Worm (Caenorhabditis elegans) whole organism, L1 larva: ENCODE data around the gene str-68.

Experiments
- alr-1 ChIP-seq: fragments of 200-800 bp; sonication (Bioruptor generic); optimal IDR thresholded peaks from 2 replicates; lab custom pipeline; 2018; ENCODE audit warnings: borderline replicate concordance, mild to moderate bottlenecking, missing genetic modification characterization, missing compliant biosample characterization
- ama-1 ChIP-seq: fragments of 150-350 bp; optimal IDR thresholded peaks from 2 replicates; lab custom pipeline; 2014
- ceh-63 ChIP-seq: fragments of 200-800 bp; sonication (Bioruptor generic); optimal IDR thresholded peaks from 2 replicates; lab custom pipeline; 2018; ENCODE audit warnings: mild to moderate bottlenecking, missing genetic modification characterization, missing compliant biosample characterization
- ceh-8 ChIP-seq: fragments of 200-800 bp; sonication (Bioruptor generic); optimal IDR thresholded peaks from 2 replicates; lab custom pipeline; 2018; ENCODE audit warnings: mild to moderate bottlenecking, missing genetic modification characterization, moderate library complexity, missing compliant biosample characterization
- ceh-82 ChIP-seq, 3 experiments: fragments of 150-350 bp in 1 of 3; sonication (generic microtip) in 2 of 3; optimal IDR thresholded peaks; 2 replicates each; lab custom pipeline; 2014 to 2017; ENCODE audit warnings: missing biosample characterization in 3 of 3, missing genetic modification characterization in 3 of 3
- ceh-88 ChIP-seq: fragments of 200-800 bp; sonication (Bioruptor generic); IDR thresholded peaks from 2 replicates; pipeline ENCODE4 v1.3.6; 2022; ENCODE audit warnings: missing genetic modification characterization, missing compliant biosample characterization
- ces-1 ChIP-seq: fragments of 150-350 bp; optimal IDR thresholded peaks from 2 replicates; lab custom pipeline; 2014; ENCODE audit warnings: missing biosample characterization, missing genetic modification reagents, missing genetic modification characterization
- elt-2 ChIP-seq: sonication (generic microtip); optimal IDR thresholded peaks from 2 replicates; lab custom pipeline; 2016; ENCODE audit warnings: missing genetic modification characterization, mild to moderate bottlenecking, inconsistent platforms, missing compliant biosample characterization, missing genetic modification reagents
- elt-3 ChIP-seq, 6 experiments: fragments of 150-350 bp in 1 of 6; sonication (generic microtip); optimal IDR thresholded peaks; 2 replicates each; lab custom pipeline; 2017 to 2018; ENCODE audit warnings: missing biosample characterization in 6 of 6, missing genetic modification characterization in 6 of 6, inconsistent platforms in 1 of 6
- fkh-10 ChIP-seq: sonication (generic microtip); optimal IDR thresholded peaks from 2 replicates; lab custom pipeline; 2017; ENCODE audit warnings: missing biosample characterization, missing genetic modification reagents, missing genetic modification characterization
- fkh-8 ChIP-seq: sonication (generic microtip); optimal IDR thresholded peaks from 2 replicates; lab custom pipeline; 2016; ENCODE audit warnings: mild to moderate bottlenecking, missing genetic modification characterization, missing compliant biosample characterization
- fos-1 ChIP-seq: fragments of 150-350 bp; optimal IDR thresholded peaks from 2 replicates; lab custom pipeline; 2014; ENCODE audit warnings: missing biosample characterization, missing genetic modification characterization
- grh-1 ChIP-seq: fragments of 200-800 bp; sonication (Bioruptor generic); IDR thresholded peaks from 2 replicates; pipeline ENCODE4 v1.3.6; 2022; ENCODE audit warnings: missing genetic modification reagents, missing genetic modification characterization, missing compliant biosample characterization
- hlh-17 ChIP-seq: fragments of 200-800 bp; sonication (Bioruptor generic); optimal IDR thresholded peaks from 2 replicates; lab custom pipeline; 2018; ENCODE audit warnings: missing genetic modification characterization, mild to moderate bottlenecking, missing compliant biosample characterization, moderate library complexity, borderline replicate concordance
- hpl-2 ChIP-seq: fragments of 150-350 bp; optimal IDR thresholded peaks from 2 replicates; lab custom pipeline; 2014; ENCODE audit warnings: missing biosample characterization, missing genetic modification reagents, missing genetic modification characterization
- jun-1 ChIP-seq: fragments of 150-350 bp; optimal IDR thresholded peaks from 2 replicates; lab custom pipeline; 2014; ENCODE audit warnings: missing biosample characterization, missing genetic modification reagents, missing genetic modification characterization
- lin-15B ChIP-seq: fragments of 150-350 bp; sonication (generic microtip); optimal IDR thresholded peaks from 3 replicates; lab custom pipeline; 2014; ENCODE audit warnings: missing biosample characterization, missing genetic modification characterization
- lin-35 ChIP-seq, 2 experiments: fragments of 150-350 bp; optimal IDR thresholded peaks; 2 replicates each; lab custom pipeline; 2014; ENCODE audit warnings: missing biosample characterization in 2 of 2, missing genetic modification characterization in 2 of 2, missing genetic modification reagents in 2 of 2
- lin-39 ChIP-seq: fragments of 150-350 bp; optimal IDR thresholded peaks from 2 replicates; lab custom pipeline; 2014; ENCODE audit warnings: missing biosample characterization, missing genetic modification reagents, missing genetic modification characterization
- lsy-2 ChIP-seq, 2 experiments: fragments of 150-350 bp; optimal IDR thresholded peaks; 2 replicates each; lab custom pipeline; 2014; ENCODE audit warnings: missing biosample characterization in 2 of 2, missing genetic modification characterization in 2 of 2
- mab-9 ChIP-seq: fragments of 200-800 bp; sonication (Bioruptor generic); IDR thresholded peaks from 2 replicates; pipeline ENCODE4 v1.3.6; 2022; ENCODE audit warnings: missing genetic modification reagents, missing genetic modification characterization, missing compliant biosample characterization
- mdl-1 ChIP-seq, 2 experiments: fragments of 150-350 bp; optimal IDR thresholded peaks; 2 replicates each; lab custom pipeline; 2014 to 2017; ENCODE audit warnings: missing biosample characterization in 2 of 2, missing genetic modification characterization in 2 of 2, inconsistent platforms in 1 of 2
- mef-2 ChIP-seq: fragments of 150-350 bp; optimal IDR thresholded peaks from 2 replicates; lab custom pipeline; 2014; ENCODE audit warnings: missing biosample characterization, missing genetic modification characterization
- mep-1 ChIP-seq: fragments of 150-350 bp; optimal IDR thresholded peaks from 2 replicates; lab custom pipeline; 2014; ENCODE audit warnings: missing biosample characterization, missing genetic modification characterization
- nhr-11 ChIP-seq: fragments of 150-350 bp; optimal IDR thresholded peaks from 2 replicates; lab custom pipeline; 2014; ENCODE audit warnings: missing biosample characterization, missing genetic modification characterization
- nhr-19 ChIP-seq: fragments of 200-800 bp; sonication (Bioruptor generic); conservative IDR thresholded peaks from 2 replicates; pipeline ENCODE4 v1.3.6; 2022; ENCODE audit warnings: missing genetic modification characterization, missing compliant biosample characterization
- nhr-20 ChIP-seq: sonication (generic microtip); optimal IDR thresholded peaks from 2 replicates; lab custom pipeline; 2016; ENCODE audit warnings: mild to moderate bottlenecking, missing genetic modification characterization, missing compliant biosample characterization
- nhr-237 ChIP-seq: fragments of 150-350 bp; optimal IDR thresholded peaks from 2 replicates; lab custom pipeline; 2014; ENCODE audit warnings: missing biosample characterization, missing genetic modification characterization
- nhr-47 ChIP-seq: sonication (generic microtip); optimal IDR thresholded peaks from 2 replicates; lab custom pipeline; 2016; ENCODE audit warnings: mild to moderate bottlenecking, missing genetic modification characterization, moderate library complexity, missing compliant biosample characterization
- nhr-71 ChIP-seq: sonication (generic microtip); optimal IDR thresholded peaks from 2 replicates; lab custom pipeline; 2016; ENCODE audit warnings: mild to moderate bottlenecking, missing genetic modification characterization, moderate library complexity, missing compliant biosample characterization
- nhr-76 ChIP-seq: sonication (generic microtip); optimal IDR thresholded peaks from 2 replicates; lab custom pipeline; 2017; ENCODE audit warnings: missing biosample characterization, missing genetic modification characterization
- nhr-77 ChIP-seq: fragments of 150-350 bp; optimal IDR thresholded peaks from 2 replicates; lab custom pipeline; 2014; ENCODE audit warnings: missing biosample characterization, missing genetic modification characterization
- nhr-84 ChIP-seq: sonication (generic microtip); optimal IDR thresholded peaks from 2 replicates; lab custom pipeline; 2017; ENCODE audit warnings: missing biosample characterization, missing genetic modification characterization
- pax-3 ChIP-seq: fragments of 200-800 bp; sonication (Bioruptor generic); optimal IDR thresholded peaks from 2 replicates; lab custom pipeline; 2018; ENCODE audit warnings: mild to moderate bottlenecking, missing genetic modification characterization, moderate library complexity, missing compliant biosample characterization
- pqm-1 ChIP-seq: sonication (generic microtip); optimal IDR thresholded peaks from 3 replicates; lab custom pipeline; 2017; ENCODE audit warnings: missing biosample characterization, missing genetic modification characterization
- rnt-1 ChIP-seq: sonication (generic microtip); optimal IDR thresholded peaks from 2 replicates; lab custom pipeline; 2016; ENCODE audit warnings: mild to moderate bottlenecking, missing genetic modification characterization, moderate library complexity, missing compliant biosample characterization
- skn-1 ChIP-seq: fragments of 150-350 bp; optimal IDR thresholded peaks from 2 replicates; lab custom pipeline; 2014; ENCODE audit warnings: missing biosample characterization, missing genetic modification characterization
- sox-4 ChIP-seq: sonication (generic microtip); optimal IDR thresholded peaks from 2 replicates; lab custom pipeline; 2016; ENCODE audit warnings: missing genetic modification characterization, missing compliant biosample characterization
- sptf-1 ChIP-seq: fragments of 150-350 bp; optimal IDR thresholded peaks from 2 replicates; lab custom pipeline; 2014; ENCODE audit warnings: missing biosample characterization, missing genetic modification characterization
- tbx-2 ChIP-seq: sonication (generic microtip); optimal IDR thresholded peaks from 2 replicates; lab custom pipeline; 2016; ENCODE audit warnings: missing genetic modification characterization, missing compliant biosample characterization
- tlp-1 ChIP-seq: fragments of 150-350 bp; optimal IDR thresholded peaks from 2 replicates; lab custom pipeline; 2014; ENCODE audit warnings: missing biosample characterization, missing genetic modification characterization
- unc-86 ChIP-seq: sonication (generic microtip); optimal IDR thresholded peaks from 2 replicates; lab custom pipeline; 2016; ENCODE audit warnings: missing genetic modification characterization, missing compliant biosample characterization
- vab-15 ChIP-seq: sonication (generic microtip); optimal IDR thresholded peaks from 2 replicates; lab custom pipeline; 2017; ENCODE audit warnings: missing genotype, mild to moderate bottlenecking, missing genetic modification characterization, missing compliant biosample characterization
- xbp-1 ChIP-seq: sonication (generic microtip); optimal IDR thresholded peaks from 2 replicates; lab custom pipeline; 2016; ENCODE audit warnings: missing genetic modification characterization, missing compliant biosample characterization
- zag-1 ChIP-seq: fragments of 150-350 bp; optimal IDR thresholded peaks from 2 replicates; lab custom pipeline; 2014; ENCODE audit warnings: missing biosample characterization, missing genetic modification characterization
- ztf-11 ChIP-seq, 2 experiments: sonication (generic microtip); optimal IDR thresholded peaks; 2 replicates each; lab custom pipeline; 2016 to 2017; ENCODE audit warnings: missing genetic modification characterization in 2 of 2, missing biosample characterization in 1 of 2, missing compliant biosample characterization in 1 of 2

Gene str-68

DNA sequence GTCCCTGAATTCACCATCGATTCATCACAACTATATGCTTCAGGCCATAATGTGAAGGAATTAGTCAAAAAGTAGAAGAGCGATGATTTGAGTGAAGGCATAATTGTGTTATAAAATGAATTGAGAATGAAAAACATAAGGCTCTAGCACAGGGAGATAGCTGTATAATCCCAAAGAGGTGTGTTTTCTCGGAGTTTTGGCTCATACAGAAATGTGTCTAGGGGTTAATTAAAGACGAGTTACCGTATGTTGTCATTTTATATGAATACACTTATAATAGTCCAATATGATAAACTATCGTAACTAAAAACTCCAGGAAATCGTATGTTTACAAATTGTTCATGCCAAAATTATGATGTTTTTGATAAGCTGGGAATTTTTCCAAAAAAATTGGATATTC, 26.6 kb downstream of the str-68 start, which contains the start of gene srt-5:
TSS of gene srt-5 (minus strand) at position 101 of the 400 bp plus-strand sequence.
- TF ChIP-seq ama-1 (lab: Kevin White, UChicago) (no peak), nhr-20 (tag; lab: Kevin White, UChicago) (no peak), fkh-8 (tag; lab: Kevin White, UChicago) (no peak), grh-1 (GFP tag; lab: Robert Waterston, UW) (no peak), ces-1 (no peak), mef-2 (tag; lab: Kevin White, UChicago) (no peak), alr-1 (no peak), zag-1 (no peak), lsy-2 (tag; optimal IDR thresholded peaks at IDR 0.05; lab: Kevin White, UChicago) (no peak)

DNA sequence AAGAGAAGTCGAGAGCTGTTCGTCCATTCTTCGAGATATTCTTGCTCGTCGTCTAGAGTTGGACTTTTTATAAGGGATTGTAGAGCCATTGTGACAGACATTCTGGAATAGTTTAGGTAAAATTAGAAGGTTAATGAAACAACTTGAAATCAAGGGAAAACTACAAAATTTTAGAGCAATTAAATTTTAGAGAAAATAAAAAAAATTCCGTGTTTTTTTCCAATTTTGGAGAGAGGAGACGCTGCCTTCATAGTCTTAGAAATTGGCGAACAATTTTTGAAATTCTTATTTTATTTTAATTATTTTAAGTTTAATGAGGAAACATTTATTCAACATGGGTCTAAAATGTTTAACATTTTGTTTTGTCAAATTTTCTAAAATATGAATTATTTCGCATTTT, 35.8 kb downstream of the str-68 start, which contains the start of gene C50H11.13:
TSS of gene C50H11.13 (minus strand) at position 101 of the 400 bp plus-strand sequence.
- no peak for TF ChIP-seq nhr-71
- TF ChIP-seq nhr-77 (tag; lab: Kevin White, UChicago) = no peak
- TF ChIP-seq ceh-63 (GFP tag; lab: Kevin White, UChicago) = no peak
- no peak for TF ChIP-seq hlh-17 (GFP tag; lab: Kevin White, UChicago)
- TF ChIP-seq ceh-82 (tag; optimal IDR thresholded peaks at IDR 0.05; lab: Kevin White, UChicago) = no peak
- TF ChIP-seq sox-4 (tag; lab: Kevin White, UChicago) = no peak
- no peak for TF ChIP-seq fkh-10 (GFP tag; lab: Kevin White, UChicago)
- TF ChIP-seq sptf-1 (tag; lab: Kevin White, UChicago) = no peak
- TF ChIP-seq ztf-11 (tag; optimal IDR thresholded peaks at IDR 0.05; lab: Kevin White, UChicago) = no peak
- TF ChIP-seq grh-1 (GFP tag; lab: Robert Waterston, UW) = no peak
- TF ChIP-seq lsy-2 (tag; optimal IDR thresholded peaks at IDR 0.05; lab: Kevin White, UChicago) = no peak
- TF ChIP-seq ceh-8 = no peak
- TF ChIP-seq lin-35 (GFP tag; optimal IDR thresholded peaks at IDR 0.05; lab: Kevin White, UChicago) = no peak

DNA sequence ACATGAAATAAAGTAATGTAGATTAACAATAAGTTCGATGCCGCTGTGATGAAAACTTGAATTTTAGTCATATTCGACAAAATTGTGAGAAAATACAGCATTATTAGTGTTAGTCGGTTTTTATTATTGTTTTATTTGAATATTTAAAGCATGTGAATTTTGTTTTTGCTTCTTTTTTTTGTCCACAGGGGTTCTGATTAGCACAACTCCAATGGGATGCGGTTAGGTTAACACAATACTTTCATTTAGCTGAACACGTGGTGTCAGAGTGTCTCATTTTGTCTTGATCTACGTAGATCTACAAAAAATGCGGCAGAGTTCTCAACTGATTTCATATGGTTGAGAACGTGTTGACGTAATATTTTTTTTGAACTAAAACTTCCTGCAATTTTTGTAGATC, 38.2 kb downstream of the str-68 start, which contains the start of gene str-40:
TSS of gene str-40 (minus strand) at position 101 of the 400 bp plus-strand sequence.
- TF ChIP-seq ces-1 (no peak), fkh-8 (tag; lab: Kevin White, UChicago) (no peak), nhr-19 (no peak), mep-1 (tag; lab: Kevin White, UChicago) (no peak), elt-3 (tag; optimal IDR thresholded peaks at IDR 0.05; lab: Kevin White, UChicago) (no peak), ceh-88 (no peak), unc-86 (no peak), nhr-47 (tag; lab: Kevin White, UChicago) (no peak), skn-1 (tag; lab: Kevin White, UChicago) (no peak), jun-1 (tag; lab: Kevin White, UChicago) (no peak), mdl-1 (tag; optimal IDR thresholded peaks at IDR 0.05; lab: Kevin White, UChicago) (no peak), nhr-237 (tag; lab: Kevin White, UChicago) (no peak), rnt-1 (no peak), nhr-76 (tag; lab: Kevin White, UChicago) (no peak), lin-15B (no peak), tlp-1 (tag; lab: Kevin White, UChicago) (no peak), ceh-82 (tag; optimal IDR thresholded peaks at IDR 0.05; lab: Kevin White, UChicago) (no peak), xbp-1 (tag; lab: Kevin White, UChicago) (no peak)

ce11 chrV:3065928-3066327, 41.4 kb downstream of the str-68 start, which contains the start of gene srh-185:
TSS of gene srh-185 (plus strand) at chrV:3066228.
- TF ChIP-seq nhr-84 (tag; lab: Kevin White, UChicago) = no peak
- TF ChIP-seq pax-3 (tag; lab: Kevin White, UChicago) = no peak
- no peak for TF ChIP-seq mab-9 (GFP tag; lab: Robert Waterston, UW)
- no peak for TF ChIP-seq skn-1 (tag; lab: Kevin White, UChicago)
- no peak for TF ChIP-seq ztf-11 (tag; optimal IDR thresholded peaks at IDR 0.05; lab: Kevin White, UChicago)
- no peak for TF ChIP-seq fos-1
- no peak for TF ChIP-seq nhr-11 (tag; lab: Kevin White, UChicago)
- no peak for TF ChIP-seq vab-15 (tag; lab: Kevin White, UChicago)
- no peak for TF ChIP-seq lin-39
- TF ChIP-seq mef-2 (tag; lab: Kevin White, UChicago) = no peak
- no peak for TF ChIP-seq hpl-2
- no peak for TF ChIP-seq lsy-2 (tag; optimal IDR thresholded peaks at IDR 0.05; lab: Kevin White, UChicago)
- TF ChIP-seq zag-1 = no peak
- no peak for TF ChIP-seq sptf-1 (tag; lab: Kevin White, UChicago)
- no peak for TF ChIP-seq pqm-1 (tag; lab: Kevin White, UChicago)
- no peak for TF ChIP-seq tbx-2
- no peak for TF ChIP-seq elt-2 (tag; lab: Kevin White, UChicago)
- no peak for TF ChIP-seq rnt-1
- TF ChIP-seq lin-15B = no peak
